Worm (Caenorhabditis elegans) whole organism, L4 larva: Measurements from ENCODE around the gene twk-13.

Source experiments
- R02D3.7 ChIP-seq: fragments of 150-350 bp; sonication (generic microtip); optimal IDR thresholded peaks from 3 replicates; lab custom pipeline; 2014; ENCODE audit warnings: missing biosample characterization, missing genetic modification characterization
- aha-1 ChIP-seq: fragments of 150-350 bp; peaks from one replicate; lab custom pipeline; 2014; ENCODE audit warnings: missing biosample characterization, missing genetic modification characterization
- ama-1 ChIP-seq: fragments of 150-350 bp; optimal IDR thresholded peaks from 2 replicates; lab custom pipeline; 2014; ENCODE audit warnings: inconsistent platforms, mixed read lengths
- ceh-62 ChIP-seq: sonication (generic microtip); optimal IDR thresholded peaks from 2 replicates; lab custom pipeline; 2017; ENCODE audit warnings: missing biosample characterization, missing genetic modification characterization
- ceh-82 ChIP-seq: sonication (generic microtip); optimal IDR thresholded peaks from 2 replicates; lab custom pipeline; 2017; ENCODE audit warnings: missing biosample characterization, missing genetic modification characterization
- daf-12 ChIP-seq: fragments of 150-350 bp; optimal IDR thresholded peaks from 2 replicates; lab custom pipeline; 2014; ENCODE audit warnings: missing biosample characterization, missing genetic modification reagents, missing genetic modification characterization
- egl-27 ChIP-seq: sonication (generic microtip); optimal IDR thresholded peaks from 3 replicates; lab custom pipeline; 2017; ENCODE audit warnings: missing biosample characterization, missing genetic modification reagents, missing genetic modification characterization
- fkh-10 ChIP-seq: fragments of 150-350 bp; optimal IDR thresholded peaks from 2 replicates; lab custom pipeline; 2014; ENCODE audit warnings: missing biosample characterization, missing genetic modification reagents, missing genetic modification characterization
- hlh-30 ChIP-seq: sonication (generic microtip); optimal IDR thresholded peaks from 2 replicates; lab custom pipeline; 2017; ENCODE audit warnings: antibody characterized with exemption, mild to moderate bottlenecking, missing genetic modification characterization, missing compliant biosample characterization; ENCODE audit not compliant: insufficient read depth
- lin-13 ChIP-seq: fragments of 150-350 bp; optimal IDR thresholded peaks from 2 replicates; lab custom pipeline; 2014; ENCODE audit warnings: missing biosample characterization, missing genetic modification reagents, missing genetic modification characterization
- mep-1 ChIP-seq: fragments of 150-350 bp; sonication (generic microtip); optimal IDR thresholded peaks from 3 replicates; lab custom pipeline; 2014; ENCODE audit warnings: missing biosample characterization, missing genetic modification characterization
- nhr-237 ChIP-seq: sonication (generic microtip); optimal IDR thresholded peaks from 2 replicates; lab custom pipeline; 2017; ENCODE audit warnings: missing biosample characterization, missing genetic modification characterization
- nhr-48 ChIP-seq: sonication (generic microtip); optimal IDR thresholded peaks from 2 replicates; lab custom pipeline; 2016; ENCODE audit warnings: mild to moderate bottlenecking, missing genetic modification characterization, missing compliant biosample characterization
- unc-62 ChIP-seq, 3 experiments: fragments of 150-350 bp in 1 of 3; sonication (generic microtip); optimal IDR thresholded peaks in 2 of 3; peaks in 1 of 3; 1 replicate in 1 of 3; 2 replicates in 2 of 3; lab custom pipeline; 2014 to 2017; ENCODE audit warnings: missing biosample characterization in 3 of 3, missing genetic modification characterization in 3 of 3, missing genetic modification reagents in 3 of 3, missing genotype in 1 of 3

DNA sequence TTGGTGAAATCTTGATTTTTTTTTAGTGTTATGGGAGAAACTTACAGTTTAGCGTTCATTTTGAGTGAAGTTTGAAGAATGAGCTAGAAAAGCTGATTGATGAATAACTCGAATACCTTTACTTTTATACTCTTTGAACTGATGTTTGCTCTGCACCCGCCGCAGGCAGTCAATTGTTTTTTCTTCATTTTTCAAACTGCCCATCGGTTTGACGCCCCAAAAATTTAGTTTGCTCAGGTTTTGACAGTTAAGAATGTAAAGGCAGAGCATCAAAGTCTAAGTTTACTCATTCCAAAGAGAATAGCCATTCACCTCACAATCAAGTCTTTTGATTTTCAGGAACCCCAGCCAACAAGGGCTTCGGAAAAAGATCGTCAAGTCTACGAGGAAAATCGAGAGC lies 23.9 kb upstream of the twk-13 start, which contains the start of gene fipr-1:
- TF ChIP-seq hlh-30 (tag; lab: Kevin White, UChicago) = no peak
- TF ChIP-seq nhr-48 = no peak
- TF ChIP-seq daf-12 (tag; lab: Kevin White, UChicago) = no peak
- TF ChIP-seq nhr-237 (tag; lab: Kevin White, UChicago) = no peak
- TF ChIP-seq unc-62 (GFP tag; optimal IDR thresholded peaks at IDR 0.05 in 1 of 2; lab: Kevin White, UChicago) = no peak
- TF ChIP-seq unc-62 (tag; optimal IDR thresholded peaks at IDR 0.05; lab: Kevin White, UChicago) = no peak
- no peak for TF ChIP-seq ceh-82 (tag; lab: Kevin White, UChicago)
- TF ChIP-seq fkh-10 (GFP tag; lab: Kevin White, UChicago) = no peak
- TF ChIP-seq lin-13 (GFP tag; lab: Kevin White, UChicago) = no peak
- no peak for TF ChIP-seq R02D3.7
- TF ChIP-seq ceh-62 (tag; lab: Kevin White, UChicago) = no peak
- TF ChIP-seq ama-1 (lab: Kevin White, UChicago) = no peak
- no peak for TF ChIP-seq aha-1 (tag; lab: Kevin White, UChicago)
- TF ChIP-seq egl-27 = no peak
- TF ChIP-seq mep-1 (tag; lab: Kevin White, UChicago) = no peak
